Worm (Caenorhabditis elegans) whole organism, L1 larva: ENCODE measurements around the gene C30G7.4.

Source experiments
- ceh-82 ChIP-seq, 3 experiments: fragments of 150-350 bp in 1 of 3; sonication (generic microtip) in 2 of 3; optimal IDR thresholded peaks; 2 replicates each; lab custom pipeline; 2014 to 2017; ENCODE audit warnings: missing biosample characterization in 3 of 3, missing genetic modification characterization in 3 of 3
- fkh-10 ChIP-seq: sonication (generic microtip); optimal IDR thresholded peaks from 2 replicates; lab custom pipeline; 2017; ENCODE audit warnings: missing biosample characterization, missing genetic modification reagents, missing genetic modification characterization
- nhr-12 ChIP-seq: sonication (generic microtip); optimal IDR thresholded peaks from 2 replicates; lab custom pipeline; 2017; ENCODE audit warnings: missing biosample characterization, missing genetic modification characterization
- nhr-47 ChIP-seq: sonication (generic microtip); optimal IDR thresholded peaks from 2 replicates; lab custom pipeline; 2016; ENCODE audit warnings: mild to moderate bottlenecking, missing genetic modification characterization, moderate library complexity, missing compliant biosample characterization
- unc-62 ChIP-seq: fragments of 150-350 bp; optimal IDR thresholded peaks from 2 replicates; lab custom pipeline; 2014; ENCODE audit warnings: missing biosample characterization, missing genetic modification reagents, missing genetic modification characterization
- zag-1 ChIP-seq: fragments of 150-350 bp; optimal IDR thresholded peaks from 2 replicates; lab custom pipeline; 2014; ENCODE audit warnings: missing biosample characterization, missing genetic modification characterization

- TF ChIP-seq nhr-47 (tag; lab: Kevin White, UChicago) (no peak), ceh-82 (tag; optimal IDR thresholded peaks at IDR 0.05; lab: Kevin White, UChicago) (no peak), nhr-12 (no peak), unc-62 (GFP tag; lab: Kevin White, UChicago) (no peak), zag-1 (tag; lab: Kevin White, UChicago) (no peak), fkh-10 (no peak)
These were observed 49.2 kb downstream of the C30G7.4 start, which contains the start of gene H12D21.6 for ce11 chrV:14897731-14898130.
